Worm (Caenorhabditis elegans) whole organism, L2 larva: ENCODE measurements around the gene unc-2.

Source experiments
- C34F6.9 ChIP-seq: fragments of 150-350 bp; optimal IDR thresholded peaks from 2 replicates; lab custom pipeline; 2014; ENCODE audit warnings: missing biosample characterization, missing genetic modification characterization
- R02D3.7 ChIP-seq: fragments of 150-350 bp; optimal IDR thresholded peaks from 2 replicates; lab custom pipeline; 2014; ENCODE audit warnings: missing biosample characterization, missing genetic modification characterization
- Y55F3AM.14 ChIP-seq: fragments of 200-800 bp; sonication (Bioruptor generic); optimal IDR thresholded peaks from 2 replicates; lab custom pipeline; 2018; ENCODE audit warnings: mild to moderate bottlenecking, missing genetic modification characterization, missing compliant biosample characterization
- aly-2 ChIP-seq: fragments of 150-350 bp; optimal IDR thresholded peaks from 2 replicates; lab custom pipeline; 2014; ENCODE audit warnings: missing biosample characterization, missing genetic modification characterization
- ama-1 ChIP-seq: fragments of 150-350 bp; optimal IDR thresholded peaks from 2 replicates; lab custom pipeline; 2018; ENCODE audit warnings: inconsistent platforms
- ceh-16 ChIP-seq: fragments of 150-350 bp; optimal IDR thresholded peaks from 2 replicates; lab custom pipeline; 2014; ENCODE audit warnings: missing biosample characterization, missing genetic modification characterization
- ceh-82 ChIP-seq: fragments of 150-350 bp; optimal IDR thresholded peaks from 2 replicates; lab custom pipeline; 2014; ENCODE audit warnings: missing biosample characterization, missing genetic modification characterization
- crh-2 ChIP-seq: sonication (generic microtip); optimal IDR thresholded peaks from 2 replicates; lab custom pipeline; 2017; ENCODE audit warnings: missing biosample characterization, missing genetic modification characterization
- dmd-4 ChIP-seq: sonication (generic microtip); optimal IDR thresholded peaks from 2 replicates; lab custom pipeline; 2017; ENCODE audit warnings: missing biosample characterization, missing genetic modification characterization
- egl-27 ChIP-seq: sonication (generic microtip); optimal IDR thresholded peaks from 3 replicates; lab custom pipeline; 2017; ENCODE audit warnings: missing biosample characterization, missing genetic modification reagents, missing genetic modification characterization
- elt-1 ChIP-seq: fragments of 150-350 bp; optimal IDR thresholded peaks from 2 replicates; lab custom pipeline; 2014; ENCODE audit warnings: missing biosample characterization, missing genetic modification characterization
- fos-1 ChIP-seq: fragments of 150-350 bp; optimal IDR thresholded peaks from 2 replicates; lab custom pipeline; 2014; ENCODE audit warnings: missing biosample characterization, missing genetic modification characterization
- gmeb-1 ChIP-seq: fragments of 150-350 bp; optimal IDR thresholded peaks from 2 replicates; lab custom pipeline; 2014; ENCODE audit warnings: missing biosample characterization, missing genetic modification characterization
- lin-39 ChIP-seq: fragments of 150-350 bp; optimal IDR thresholded peaks from 2 replicates; lab custom pipeline; 2014; ENCODE audit warnings: missing biosample characterization, missing genetic modification reagents, missing genetic modification characterization
- lsy-2 ChIP-seq, 2 experiments: fragments of 150-350 bp in 1 of 2; sonication (generic microtip) in 1 of 2; optimal IDR thresholded peaks; 2 replicates each; lab custom pipeline; 2014 to 2017; ENCODE audit warnings: missing biosample characterization in 2 of 2, missing genetic modification characterization in 2 of 2
- mbf-1 ChIP-seq: sonication (generic microtip); optimal IDR thresholded peaks from 2 replicates; lab custom pipeline; 2017; ENCODE audit warnings: missing biosample characterization, missing genetic modification characterization
- mdl-1 ChIP-seq, 2 experiments: fragments of 150-350 bp in 1 of 2; sonication (generic microtip) in 1 of 2; optimal IDR thresholded peaks; 2 replicates each; lab custom pipeline; 2017; ENCODE audit warnings: missing biosample characterization in 2 of 2, missing genetic modification characterization in 2 of 2
- nhr-10 ChIP-seq: sonication (generic microtip); optimal IDR thresholded peaks from 2 replicates; lab custom pipeline; 2017; ENCODE audit warnings: missing biosample characterization, missing genetic modification characterization
- nhr-12 ChIP-seq: fragments of 150-350 bp; optimal IDR thresholded peaks from 2 replicates; lab custom pipeline; 2014; ENCODE audit warnings: missing biosample characterization, missing genetic modification characterization
- nhr-129 ChIP-seq: fragments of 150-350 bp; optimal IDR thresholded peaks from 2 replicates; lab custom pipeline; 2014; ENCODE audit warnings: missing biosample characterization, missing genetic modification characterization
- nhr-21 ChIP-seq: fragments of 150-350 bp; optimal IDR thresholded peaks from 2 replicates; lab custom pipeline; 2014; ENCODE audit warnings: missing biosample characterization, missing genetic modification characterization
- nhr-23 ChIP-seq: fragments of 150-350 bp; optimal IDR thresholded peaks from 2 replicates; lab custom pipeline; 2014; ENCODE audit warnings: missing biosample characterization, missing genetic modification reagents, missing genetic modification characterization
- nhr-25 ChIP-seq: fragments of 150-350 bp; sonication (generic microtip); optimal IDR thresholded peaks from 3 replicates; lab custom pipeline; 2014; ENCODE audit warnings: missing biosample characterization, missing genetic modification characterization
- nhr-6 ChIP-seq: fragments of 150-350 bp; optimal IDR thresholded peaks from 2 replicates; lab custom pipeline; 2014; ENCODE audit warnings: missing biosample characterization, missing genetic modification characterization
- nhr-77 ChIP-seq: fragments of 150-350 bp; optimal IDR thresholded peaks from 2 replicates; lab custom pipeline; 2014; ENCODE audit warnings: missing biosample characterization, missing genetic modification characterization
- peb-1 ChIP-seq: fragments of 150-350 bp; optimal IDR thresholded peaks from 2 replicates; lab custom pipeline; 2014; ENCODE audit warnings: missing biosample characterization, missing genetic modification characterization
- sma-3 ChIP-seq: sonication (generic microtip); optimal IDR thresholded peaks from 2 replicates; lab custom pipeline; 2016; ENCODE audit warnings: missing genetic modification reagents, missing genetic modification characterization, missing compliant biosample characterization
- sma-9 ChIP-seq, 2 experiments: fragments of 150-350 bp in 1 of 2; sonication (generic microtip) in 1 of 2; optimal IDR thresholded peaks; 2 replicates each; lab custom pipeline; 2014 to 2016; ENCODE audit warnings: missing genetic modification characterization in 2 of 2, mild to moderate bottlenecking in 1 of 2, missing biosample characterization in 1 of 2, missing compliant biosample characterization in 1 of 2, missing genetic modification reagents in 1 of 2, moderate library complexity in 1 of 2
- unc-62 ChIP-seq: fragments of 150-350 bp; optimal IDR thresholded peaks from 2 replicates; lab custom pipeline; 2014; ENCODE audit warnings: missing biosample characterization, missing genetic modification reagents, missing genetic modification characterization
- ztf-1 ChIP-seq: fragments of 200-800 bp; sonication (Bioruptor generic); conservative IDR thresholded peaks from 2 replicates; pipeline ENCODE4 v1.3.6; 2022; ENCODE audit warnings: missing genetic modification characterization, missing compliant biosample characterization
- ztf-11 ChIP-seq: sonication (generic microtip); optimal IDR thresholded peaks from 2 replicates; lab custom pipeline; 2017; ENCODE audit warnings: missing biosample characterization, missing genetic modification characterization
- ztf-4 ChIP-seq: fragments of 150-350 bp; optimal IDR thresholded peaks from 2 replicates; lab custom pipeline; 2014; ENCODE audit warnings: missing biosample characterization, missing genetic modification characterization

Gene unc-2

ce11 chrX:2712984-2713383 lies 50.3 kb downstream of the unc-2 start:
- TF ChIP-seq ama-1 (lab: Kevin White, UChicago) (no peak), ztf-11 (tag; lab: Kevin White, UChicago) (no peak), ceh-16 (tag; lab: Kevin White, UChicago) (peak; percentile 92), ztf-1 (GFP tag; lab: Robert Waterston, UW) (no peak), elt-1 (tag; lab: Kevin White, UChicago) (peak; percentile 60), nhr-21 (tag; lab: Kevin White, UChicago) (no peak), mbf-1 (tag; lab: Kevin White, UChicago) (no peak), fos-1 (no peak), nhr-6 (tag; lab: Kevin White, UChicago) (no peak), sma-9 (GFP tag; optimal IDR thresholded peaks at IDR 0.05; lab: Kevin White, UChicago) (peak; percentile 5), sma-9 (tag; optimal IDR thresholded peaks at IDR 0.05; lab: Kevin White, UChicago) (no peak)

DNA sequence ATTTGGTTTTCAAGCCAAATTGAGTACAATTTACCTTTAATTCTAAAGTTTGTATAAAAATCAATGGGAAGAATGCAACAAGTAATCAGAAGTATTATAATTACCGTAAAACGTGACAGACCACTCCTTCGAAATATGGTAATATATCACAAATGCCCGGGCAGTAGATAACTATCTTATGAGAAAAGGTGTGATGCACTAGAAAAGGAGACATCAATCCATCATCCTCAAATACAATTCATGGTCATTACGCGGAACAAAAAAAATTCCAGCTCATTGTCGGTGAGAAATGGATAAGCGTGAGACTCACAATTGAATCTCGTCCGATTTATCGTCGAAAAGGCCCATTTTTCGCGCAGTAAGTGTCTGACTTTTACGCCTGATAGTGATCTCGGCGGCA lies 54.1 kb downstream of the unc-2 start:
- no peak for TF ChIP-seq fos-1
- TF ChIP-seq dmd-4 (tag; lab: Kevin White, UChicago), result no peak
- no peak for TF ChIP-seq nhr-21 (tag; lab: Kevin White, UChicago)
- peak; percentile 16 for TF ChIP-seq nhr-25
- TF ChIP-seq ztf-11 (tag; lab: Kevin White, UChicago), result no peak
- TF ChIP-seq Y55F3AM.14, result no peak
- peak; percentile 14 for TF ChIP-seq elt-1 (tag; lab: Kevin White, UChicago)
- no peak for TF ChIP-seq lin-39
- peak; percentile 58 for TF ChIP-seq ceh-16 (tag; lab: Kevin White, UChicago)
- TF ChIP-seq gmeb-1 (tag; lab: Kevin White, UChicago), result no peak
- peak; percentile 2 for TF ChIP-seq nhr-129 (tag; lab: Kevin White, UChicago)
- no peak for TF ChIP-seq R02D3.7 (tag; lab: Kevin White, UChicago)

DNA sequence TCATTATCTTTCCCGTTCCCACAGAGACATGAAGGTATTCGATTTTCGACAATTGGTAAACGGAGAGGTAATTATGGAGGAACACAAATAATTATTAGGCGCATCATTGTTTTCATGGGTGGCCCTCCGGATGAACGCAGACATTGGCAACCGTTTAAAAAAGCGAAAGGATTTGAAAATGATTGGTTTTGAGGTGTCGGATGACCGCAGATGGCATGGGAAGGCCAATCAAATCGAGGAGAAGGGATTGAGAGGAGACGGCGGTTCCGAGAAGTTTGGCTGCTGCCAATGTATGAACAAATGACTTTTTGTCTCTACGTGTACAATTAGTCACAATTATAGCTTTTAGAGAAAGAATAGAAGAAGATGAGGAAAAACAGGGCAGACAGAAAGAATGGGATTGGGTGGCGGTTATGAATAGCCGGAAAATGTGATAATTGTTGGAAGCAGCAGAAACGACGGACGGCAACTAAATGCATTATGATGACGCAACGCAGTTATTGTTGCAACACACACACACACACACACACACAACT lies 55.8 kb downstream of the unc-2 start:
- TF ChIP-seq nhr-12 (tag; lab: Kevin White, UChicago) (no peak), gmeb-1 (tag; lab: Kevin White, UChicago) (no peak), ama-1 (lab: Kevin White, UChicago) (no peak), sma-3 (GFP tag; lab: Kevin White, UChicago) (no peak), unc-62 (GFP tag; lab: Kevin White, UChicago) (no peak), ztf-11 (tag; lab: Kevin White, UChicago) (no peak), nhr-10 (tag; lab: Kevin White, UChicago) (no peak), aly-2 (tag; lab: Kevin White, UChicago) (no peak), Y55F3AM.14 (no peak), fos-1 (no peak), nhr-129 (tag; lab: Kevin White, UChicago) (no peak), egl-27 (tag; lab: Kevin White, UChicago) (no peak), nhr-77 (tag; lab: Kevin White, UChicago) (no peak), mdl-1 (tag; optimal IDR thresholded peaks at IDR 0.05; lab: Kevin White, UChicago) (no peak), lsy-2 (tag; optimal IDR thresholded peaks at IDR 0.05; lab: Kevin White, UChicago) (no peak), nhr-6 (tag; lab: Kevin White, UChicago) (no peak), mbf-1 (tag; lab: Kevin White, UChicago) (no peak), crh-2 (no peak)

DNA sequence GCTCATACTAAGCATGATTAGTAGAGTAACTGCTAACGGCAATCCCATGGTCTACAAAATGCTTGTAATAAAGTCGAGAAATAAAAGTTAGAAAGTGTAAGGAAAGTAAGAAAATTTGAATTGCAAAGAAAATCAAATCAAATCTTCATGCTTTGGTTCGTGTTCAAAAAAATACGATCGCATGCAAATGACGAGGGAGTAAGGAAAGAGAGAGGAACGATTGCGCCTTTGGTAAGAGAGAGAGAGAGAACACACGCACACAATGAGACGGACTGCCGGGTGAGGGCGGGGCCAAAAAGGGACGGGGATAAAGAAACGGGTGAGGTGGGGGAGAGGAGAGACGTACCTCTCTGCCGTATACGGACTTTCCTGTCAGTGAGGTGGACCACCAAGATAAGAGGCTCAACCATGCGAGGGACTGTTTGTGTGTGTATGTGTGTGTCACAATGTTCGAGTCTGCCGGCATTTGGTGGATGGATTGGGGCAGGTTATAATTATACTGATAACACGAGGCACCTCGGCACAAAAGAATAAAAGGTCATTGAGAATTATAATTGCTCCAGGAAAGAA lies 57.4 kb downstream of the unc-2 start, which contains the start of gene igcm-3:
Gene igcm-3 (minus strand): TSS at position 51 of the 570 bp plus-strand sequence.
- TF ChIP-seq ztf-4 (no peak), C34F6.9 (tag; lab: Kevin White, UChicago) (no peak), aly-2 (tag; lab: Kevin White, UChicago) (no peak), peb-1 (no peak), ceh-82 (tag; lab: Kevin White, UChicago) (no peak), nhr-23 (tag; lab: Kevin White, UChicago) (no peak), nhr-25 (no peak), crh-2 (no peak)
